Worm (Caenorhabditis elegans): Measurements from ENCODE around the gene K08H2.5.

- TF ChIP-seq tab-1 (GFP tag; IDR thresholded peaks at IDR 0.05) (no peak), flt-1 (GFP tag; IDR thresholded peaks at IDR 0.05) (no peak), klf-2 (GFP tag; conservative IDR thresholded peaks at IDR 0.05) (no peak), ztf-23 (GFP tag; IDR thresholded peaks at IDR 0.05) (no peak), T22C8.4 (GFP tag; IDR thresholded peaks at IDR 0.05) (no peak)
Measured at ce11 chrX:13288715-13289114, 46.6 kb upstream of the K08H2.5 start, which contains the start of gene R04D3.4.
